Worm (Caenorhabditis elegans): ENCODE data around the gene sna-2.

- TF ChIP-seq aly-2 (tag; optimal IDR thresholded peaks at IDR 0.05), result no peak
- no peak for TF ChIP-seq tbx-2 (tag; optimal IDR thresholded peaks at IDR 0.05)
- TF ChIP-seq lin-39 (tag; optimal IDR thresholded peaks at IDR 0.05), result no peak
- TF ChIP-seq ZK546.5 (tag; optimal IDR thresholded peaks at IDR 0.05), result no peak
- TF ChIP-seq ztf-11 (tag; optimal IDR thresholded peaks at IDR 0.05), result no peak
- TF ChIP-seq nhr-11 (tag; optimal IDR thresholded peaks at IDR 0.05), result no peak
- no peak for TF ChIP-seq fkh-10 (GFP tag; optimal IDR thresholded peaks at IDR 0.05)
- TF ChIP-seq snpc-4 (tag; optimal IDR thresholded peaks at IDR 0.05), result no peak
- no peak for TF ChIP-seq ztf-4 (tag; optimal IDR thresholded peaks at IDR 0.05)
- TF ChIP-seq ceh-16 (tag; optimal IDR thresholded peaks at IDR 0.05), result no peak
Measured at ce11 chrIV:9802711-9803110, 25.3 kb upstream of the sna-2 start, which contains the start of gene fat-3.

Measured in whole organism, L3 larva.